Worm (Caenorhabditis elegans): ENCODE results near the gene ttr-51.

- TF ChIP-seq ref-1 (GFP tag; conservative IDR thresholded peaks at IDR 0.05), result no peak
- TF ChIP-seq T22C8.4 (GFP tag; IDR thresholded peaks at IDR 0.05), result no peak
- TF ChIP-seq cog-1 (tag; optimal IDR thresholded peaks at IDR 0.05), result no peak
These were observed 47.5 kb upstream of the ttr-51 start for ce11 chrIV:13299648-13300047.
